Worm (Caenorhabditis elegans) whole organism, L4 larva: ENCODE results near the gene nhr-46.

Experiments
- T20F7.1 ChIP-seq: fragments of 200-800 bp; sonication (Bioruptor generic); optimal IDR thresholded peaks from 2 replicates; lab custom pipeline; 2018; ENCODE audit warnings: mild to moderate bottlenecking, missing genetic modification characterization, missing compliant biosample characterization
- ZK546.5 ChIP-seq, 2 experiments: sonication (generic microtip); optimal IDR thresholded peaks; 2 replicates each; lab custom pipeline; 2017; ENCODE audit warnings: missing biosample characterization in 2 of 2, missing genetic modification characterization in 2 of 2
- aly-2 ChIP-seq: sonication (generic microtip); optimal IDR thresholded peaks from 2 replicates; lab custom pipeline; 2018; ENCODE audit warnings: missing biosample characterization, missing genetic modification characterization
- ceh-82 ChIP-seq: sonication (generic microtip); optimal IDR thresholded peaks from 2 replicates; lab custom pipeline; 2017; ENCODE audit warnings: missing biosample characterization, missing genetic modification characterization
- ces-1 ChIP-seq: fragments of 150-350 bp; sonication (generic microtip); optimal IDR thresholded peaks from 4 replicates; lab custom pipeline; 2014; ENCODE audit warnings: missing biosample characterization, missing genetic modification reagents, missing genetic modification characterization
- dmd-6 ChIP-seq: fragments of 200-800 bp; sonication (Bioruptor generic); IDR thresholded peaks from 2 replicates; pipeline ENCODE4 v1.3.6; 2022; ENCODE audit warnings: missing genetic modification reagents, missing genetic modification characterization, missing compliant biosample characterization
- fos-1 ChIP-seq: fragments of 150-350 bp; optimal IDR thresholded peaks from 2 replicates; lab custom pipeline; 2014; ENCODE audit warnings: missing biosample characterization, missing genetic modification characterization
- jun-1 ChIP-seq: fragments of 150-350 bp; optimal IDR thresholded peaks from 2 replicates; lab custom pipeline; 2014; ENCODE audit warnings: missing biosample characterization, missing genetic modification reagents, missing genetic modification characterization
- lin-13 ChIP-seq: fragments of 150-350 bp; optimal IDR thresholded peaks from 2 replicates; lab custom pipeline; 2014; ENCODE audit warnings: missing biosample characterization, missing genetic modification reagents, missing genetic modification characterization
- lir-3 ChIP-seq: sonication (generic microtip); optimal IDR thresholded peaks from 2 replicates; lab custom pipeline; 2016; ENCODE audit warnings: mild to moderate bottlenecking, missing genetic modification characterization, missing compliant biosample characterization
- mxl-2 ChIP-seq: fragments of 200-800 bp; sonication (Bioruptor generic); conservative IDR thresholded peaks from 2 replicates; pipeline ENCODE4 v1.3.6; 2022; ENCODE audit warnings: missing genetic modification reagents, missing genetic modification characterization, missing compliant biosample characterization
- nhr-77 ChIP-seq: fragments of 150-350 bp; optimal IDR thresholded peaks from 2 replicates; lab custom pipeline; 2014; ENCODE audit warnings: missing biosample characterization, missing genetic modification characterization
- spr-1 ChIP-seq: sonication (generic microtip); optimal IDR thresholded peaks from 2 replicates; lab custom pipeline; 2016; ENCODE audit warnings: mild to moderate bottlenecking, missing genetic modification characterization, missing compliant biosample characterization
- ztf-11 ChIP-seq: fragments of 150-350 bp; optimal IDR thresholded peaks from 2 replicates; lab custom pipeline; 2014; ENCODE audit warnings: missing biosample characterization, missing genetic modification characterization

- TF ChIP-seq lir-3 (tag; lab: Kevin White, UChicago) (no peak), spr-1 (no peak), jun-1 (tag; lab: Kevin White, UChicago) (no peak), ZK546.5 (tag; optimal IDR thresholded peaks at IDR 0.05; lab: Kevin White, UChicago) (no peak), mxl-2 (GFP tag; lab: Robert Waterston, UW) (no peak), ceh-82 (tag; lab: Kevin White, UChicago) (no peak), ces-1 (no peak), fos-1 (tag; lab: Kevin White, UChicago) (no peak), dmd-6 (GFP tag; lab: Robert Waterston, UW) (no peak), ztf-11 (no peak), aly-2 (tag; lab: Kevin White, UChicago) (no peak), T20F7.1 (GFP tag; lab: Kevin White, UChicago) (no peak), nhr-77 (no peak), lin-13 (GFP tag; lab: Kevin White, UChicago) (no peak)
These were observed 22.9 kb downstream of the nhr-46 start, which contains the start of gene cpg-18 for ce11 chrIV:5734720-5735119.
